Worm (Caenorhabditis elegans) whole organism, late embryonic: ENCODE measurements around the gene mut-15.

Source experiments
- F13H6.1 ChIP-seq: sonication (generic microtip); optimal IDR thresholded peaks from 2 replicates; lab custom pipeline; 2016; ENCODE audit warnings: missing genetic modification characterization, missing compliant biosample characterization
- K02D7.2 ChIP-seq: sonication (generic microtip); optimal IDR thresholded peaks from 2 replicates; lab custom pipeline; 2017; ENCODE audit warnings: mild to moderate bottlenecking, missing genetic modification characterization, missing compliant biosample characterization
- ama-1 ChIP-seq: fragments of 150-350 bp; optimal IDR thresholded peaks from 2 replicates; lab custom pipeline; 2014
- ceh-14 ChIP-seq: sonication (generic microtip); optimal IDR thresholded peaks from 2 replicates; lab custom pipeline; 2016; ENCODE audit warnings: missing genotype, missing genetic modification characterization, missing compliant biosample characterization
- ceh-18 ChIP-seq: sonication (generic microtip); optimal IDR thresholded peaks from 2 replicates; lab custom pipeline; 2016; ENCODE audit warnings: missing genetic modification characterization, missing compliant biosample characterization
- ceh-19 ChIP-seq: fragments of 200-800 bp; sonication (Bioruptor generic); optimal IDR thresholded peaks from 2 replicates; lab custom pipeline; 2018; ENCODE audit warnings: mild to moderate bottlenecking, missing genetic modification characterization, missing compliant biosample characterization
- ceh-2 ChIP-seq: sonication (generic microtip); optimal IDR thresholded peaks from 2 replicates; lab custom pipeline; 2016; ENCODE audit warnings: missing genotype, missing genetic modification characterization, missing compliant biosample characterization
- ceh-31 ChIP-seq: sonication (generic microtip); optimal IDR thresholded peaks from 2 replicates; lab custom pipeline; 2016; ENCODE audit warnings: missing genetic modification characterization, missing compliant biosample characterization
- ceh-45 ChIP-seq: fragments of 200-800 bp; sonication (Bioruptor generic); IDR thresholded peaks from 2 replicates; pipeline ENCODE4 v1.3.6; 2022; ENCODE audit warnings: missing genetic modification reagents, missing genetic modification characterization, missing compliant biosample characterization
- ceh-48 ChIP-seq: sonication (generic microtip); optimal IDR thresholded peaks from 2 replicates; lab custom pipeline; 2016; ENCODE audit warnings: missing genetic modification characterization, inconsistent platforms, missing compliant biosample characterization
- ceh-9 ChIP-seq: sonication (generic microtip); optimal IDR thresholded peaks from 2 replicates; lab custom pipeline; 2016; ENCODE audit warnings: mild to moderate bottlenecking, missing genetic modification characterization, inconsistent platforms, missing compliant biosample characterization
- che-1 ChIP-seq: sonication (generic microtip); optimal IDR thresholded peaks from 2 replicates; lab custom pipeline; 2016; ENCODE audit warnings: mild to moderate bottlenecking, missing genetic modification characterization, missing compliant biosample characterization
- elt-2 ChIP-seq: sonication (generic microtip); optimal IDR thresholded peaks from 2 replicates; lab custom pipeline; 2016; ENCODE audit warnings: missing genetic modification reagents, missing genetic modification characterization, missing compliant biosample characterization
- fkh-10 ChIP-seq: fragments of 150-350 bp; optimal IDR thresholded peaks from 2 replicates; lab custom pipeline; 2014; ENCODE audit warnings: missing biosample characterization, missing genetic modification reagents, missing genetic modification characterization
- fkh-6 ChIP-seq: sonication (generic microtip); optimal IDR thresholded peaks from 2 replicates; lab custom pipeline; 2016; ENCODE audit warnings: missing genetic modification characterization, missing compliant biosample characterization
- gmeb-2 ChIP-seq: sonication (generic microtip); optimal IDR thresholded peaks from 2 replicates; lab custom pipeline; 2016; ENCODE audit warnings: missing genetic modification characterization, inconsistent platforms, missing compliant biosample characterization
- hlh-15 ChIP-seq: sonication (generic microtip); optimal IDR thresholded peaks from 2 replicates; lab custom pipeline; 2016; ENCODE audit warnings: missing genetic modification characterization, missing compliant biosample characterization
- hlh-30 ChIP-seq: sonication (generic microtip); optimal IDR thresholded peaks from 2 replicates; lab custom pipeline; 2017; ENCODE audit warnings: antibody characterized with exemption, missing genetic modification characterization, missing compliant biosample characterization; ENCODE audit not compliant: insufficient read depth
- hlh-8 ChIP-seq: sonication (generic microtip); optimal IDR thresholded peaks from 2 replicates; lab custom pipeline; 2016; ENCODE audit warnings: missing genotype, missing genetic modification characterization, missing compliant biosample characterization
- lim-6 ChIP-seq: sonication (generic microtip); optimal IDR thresholded peaks from 2 replicates; lab custom pipeline; 2016; ENCODE audit warnings: missing genetic modification characterization, missing compliant biosample characterization
- lin-11 ChIP-seq: fragments of 200-800 bp; sonication (Bioruptor generic); optimal IDR thresholded peaks from 2 replicates; lab custom pipeline; 2018; ENCODE audit warnings: mild to moderate bottlenecking, missing genetic modification characterization, missing compliant biosample characterization
- madf-2 ChIP-seq: sonication (generic microtip); optimal IDR thresholded peaks from 2 replicates; lab custom pipeline; 2017; ENCODE audit warnings: missing genetic modification characterization, missing compliant biosample characterization
- nhr-232 ChIP-seq: sonication (generic microtip); optimal IDR thresholded peaks from 2 replicates; lab custom pipeline; 2016; ENCODE audit warnings: missing genetic modification characterization, missing compliant biosample characterization
- odd-2 ChIP-seq: sonication (generic microtip); optimal IDR thresholded peaks from 2 replicates; lab custom pipeline; 2017; ENCODE audit warnings: antibody characterized with exemption, mild to moderate bottlenecking, missing genetic modification characterization, missing compliant biosample characterization
- pag-3 ChIP-seq: sonication (generic microtip); optimal IDR thresholded peaks from 2 replicates; lab custom pipeline; 2016; ENCODE audit warnings: missing compliant biosample characterization, missing genetic modification characterization, borderline replicate concordance
- pat-9 ChIP-seq: fragments of 200-800 bp; sonication (Bioruptor generic); optimal IDR thresholded peaks from 2 replicates; lab custom pipeline; 2018; ENCODE audit warnings: mild to moderate bottlenecking, missing genetic modification characterization, moderate library complexity, missing compliant biosample characterization
- pax-1 ChIP-seq: fragments of 150-350 bp; optimal IDR thresholded peaks from 2 replicates; lab custom pipeline; 2014; ENCODE audit warnings: missing biosample characterization, missing genetic modification characterization
- pha-2 ChIP-seq: sonication (generic microtip); optimal IDR thresholded peaks from 2 replicates; lab custom pipeline; 2017; ENCODE audit warnings: mild to moderate bottlenecking, missing genetic modification characterization, missing compliant biosample characterization
- pros-1 ChIP-seq: fragments of 150-350 bp; optimal IDR thresholded peaks from 2 replicates; lab custom pipeline; 2014; ENCODE audit warnings: missing biosample characterization, missing genetic modification reagents, missing genetic modification characterization
- sdc-2 ChIP-seq: sonication (generic microtip); optimal IDR thresholded peaks from 2 replicates; lab custom pipeline; 2016; ENCODE audit warnings: missing genotype, missing genetic modification characterization, missing compliant biosample characterization
- sox-4 ChIP-seq: sonication (generic microtip); optimal IDR thresholded peaks from 2 replicates; lab custom pipeline; 2017; ENCODE audit warnings: mild to moderate bottlenecking, missing genetic modification characterization, inconsistent platforms, missing compliant biosample characterization
- syd-9 ChIP-seq: sonication (generic microtip); optimal IDR thresholded peaks from 2 replicates; lab custom pipeline; 2016; ENCODE audit warnings: mild to moderate bottlenecking, missing genetic modification characterization, moderate library complexity, missing compliant biosample characterization
- ttx-3 ChIP-seq: sonication (generic microtip); optimal IDR thresholded peaks from 2 replicates; lab custom pipeline; 2016; ENCODE audit warnings: missing genetic modification reagents, missing genetic modification characterization, missing compliant biosample characterization
- unc-3 ChIP-seq, 2 experiments: fragments of 200-800 bp in 1 of 2; sonication (Bioruptor generic) in 1 of 2; sonication (generic microtip) in 1 of 2; conservative IDR thresholded peaks in 1 of 2; optimal IDR thresholded peaks in 1 of 2; 2 replicates each; pipeline versions ENCODE4 v1.3.6 to Lab custom; 2016 to 2022; ENCODE audit warnings: missing compliant biosample characterization in 2 of 2, missing genetic modification characterization in 2 of 2, missing genetic modification reagents in 1 of 2
- zip-5 ChIP-seq: sonication (generic microtip); optimal IDR thresholded peaks from 2 replicates; lab custom pipeline; 2016; ENCODE audit warnings: missing genetic modification characterization, missing compliant biosample characterization

mut-15 gene

DNA sequence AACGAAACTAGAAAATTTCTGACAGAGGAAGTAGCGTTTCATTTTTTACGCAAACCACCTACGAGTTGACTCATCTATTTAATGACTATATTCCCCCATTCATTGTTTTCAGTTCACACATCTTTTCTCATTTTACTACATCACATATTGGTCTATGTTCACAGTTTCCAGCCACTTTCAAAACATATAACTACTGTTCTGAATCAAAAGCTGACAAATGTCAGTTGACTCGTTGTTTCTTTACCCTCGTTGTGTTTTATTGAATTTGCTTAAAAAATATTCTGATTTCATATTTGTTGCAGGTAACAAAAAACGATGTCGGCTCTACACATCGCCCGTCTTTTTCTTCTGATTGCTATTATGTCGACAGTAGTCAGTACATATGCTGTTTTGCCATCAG is 31.2 kb upstream of the mut-15 start, which contains the start of gene nlp-59:
Gene nlp-59 (plus strand): TSS at position 301 of the 400 bp plus-strand sequence.
- TF ChIP-seq syd-9 (tag; lab: Kevin White, UChicago) = no peak
- TF ChIP-seq sox-4 = no peak
- TF ChIP-seq hlh-30 (tag; lab: Kevin White, UChicago) = no peak
- TF ChIP-seq ceh-9 (tag; lab: Kevin White, UChicago) = no peak
- no peak for TF ChIP-seq K02D7.2 (tag; lab: Kevin White, UChicago)
- no peak for TF ChIP-seq sdc-2 (tag; lab: Kevin White, UChicago)
- TF ChIP-seq F13H6.1 = no peak
- TF ChIP-seq pros-1 (tag; lab: Kevin White, UChicago) = no peak
- TF ChIP-seq ceh-48 = no peak
- no peak for TF ChIP-seq fkh-6
- TF ChIP-seq hlh-15 = no peak
- no peak for TF ChIP-seq ceh-14 (tag; lab: Kevin White, UChicago)
- no peak for TF ChIP-seq pha-2 (tag; lab: Kevin White, UChicago)
- no peak for TF ChIP-seq zip-5 (tag; lab: Kevin White, UChicago)

DNA sequence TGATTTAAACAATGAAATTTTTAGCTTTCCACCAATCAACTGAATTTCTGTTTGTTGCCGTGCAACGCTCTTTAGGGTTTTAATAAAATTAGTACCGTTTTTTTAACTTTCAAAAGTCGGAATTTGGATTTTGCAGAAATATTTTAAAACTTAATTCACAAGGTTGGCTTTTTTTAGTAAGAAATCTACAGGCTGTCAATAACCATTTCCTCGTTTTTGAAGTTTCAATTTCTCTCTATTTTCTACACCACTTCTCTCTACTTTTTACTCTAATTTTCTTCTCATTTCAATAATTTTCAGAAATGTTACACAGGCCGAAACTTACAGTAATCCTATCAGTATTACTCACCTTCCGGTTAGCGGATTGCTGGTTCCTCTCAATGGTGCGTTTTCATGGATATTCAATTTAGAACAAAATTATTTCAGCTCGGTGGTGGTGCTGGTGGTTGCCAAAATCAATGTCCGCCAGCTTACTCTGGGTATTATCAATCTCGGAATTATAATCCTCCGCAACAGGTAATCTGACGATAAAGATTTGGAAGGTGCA is 24.1 kb upstream of the mut-15 start, which contains the start of the genes grd-12 and F02D8.1:
Gene grd-12 (plus strand): TSS at position 301 of the 547 bp plus-strand sequence.
Gene F02D8.1 (minus strand): TSS at position 497 of the 547 bp plus-strand sequence.
- no peak for TF ChIP-seq fkh-10 (GFP tag; lab: Kevin White, UChicago)
- TF ChIP-seq ceh-14 (tag; lab: Kevin White, UChicago) = no peak
- no peak for TF ChIP-seq pag-3 (tag; lab: Kevin White, UChicago)
- no peak for TF ChIP-seq fkh-6
- TF ChIP-seq ceh-31 (tag; lab: Kevin White, UChicago) = no peak
- no peak for TF ChIP-seq odd-2 (tag; lab: Kevin White, UChicago)
- no peak for TF ChIP-seq pha-2 (tag; lab: Kevin White, UChicago)
- no peak for TF ChIP-seq nhr-232 (tag; lab: Kevin White, UChicago)
- TF ChIP-seq ceh-18 (tag; lab: Kevin White, UChicago) = no peak
- no peak for TF ChIP-seq ceh-2 (tag; lab: Kevin White, UChicago)
- TF ChIP-seq ceh-19 (GFP tag; lab: Kevin White, UChicago) = no peak
- no peak for TF ChIP-seq madf-2 (tag; lab: Kevin White, UChicago)
- TF ChIP-seq ama-1 = no peak
- TF ChIP-seq K02D7.2 (tag; lab: Kevin White, UChicago) = no peak
- no peak for TF ChIP-seq gmeb-2 (tag; lab: Kevin White, UChicago)
- no peak for TF ChIP-seq ceh-48
- TF ChIP-seq zip-5 (tag; lab: Kevin White, UChicago) = no peak
- no peak for TF ChIP-seq ttx-3 (tag; lab: Kevin White, UChicago)
- TF ChIP-seq unc-3 (GFP tag; conservative IDR thresholded peaks at IDR 0.05; lab: Robert Waterston, UW) = no peak
- no peak for TF ChIP-seq unc-3 (tag; optimal IDR thresholded peaks at IDR 0.05; lab: Kevin White, UChicago)

DNA sequence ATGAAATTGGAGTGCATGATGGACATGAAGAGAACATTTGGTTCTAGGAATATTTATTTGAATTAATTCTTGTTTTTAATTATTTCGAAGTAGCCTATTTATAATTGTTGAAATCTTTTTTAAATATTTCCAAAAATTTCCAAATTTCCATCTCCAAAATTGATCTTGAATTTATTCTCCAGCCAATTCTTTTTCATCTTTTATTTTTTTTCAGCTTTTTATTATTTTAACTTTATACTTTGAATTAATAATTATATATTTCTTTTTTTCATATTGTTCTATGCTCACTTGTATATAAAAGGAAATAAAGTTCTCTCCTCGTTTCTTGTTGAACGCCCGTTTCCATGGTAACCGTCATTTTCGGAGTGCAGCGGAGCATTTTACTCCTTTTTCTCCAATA is 22.4 kb upstream of the mut-15 start, which contains the start of gene xbx-1:
Gene xbx-1 (plus strand): TSS at position 301 of the 400 bp plus-strand sequence.
- no peak for TF ChIP-seq ceh-45 (GFP tag; lab: Robert Waterston, UW)
- no peak for TF ChIP-seq elt-2
- no peak for TF ChIP-seq K02D7.2 (tag; lab: Kevin White, UChicago)
- TF ChIP-seq, all 69 proteins: peak for 0

ce11 chrV:14984593-14984992 is 17.8 kb upstream of the mut-15 start, which contains the start of gene F02D8.4:
F02D8.4 (plus strand) TSS chrV:14984893.
- TF ChIP-seq hlh-15 = no peak
- TF ChIP-seq lim-6 = no peak
- TF ChIP-seq pax-1 = no peak
- no peak for TF ChIP-seq sdc-2 (tag; lab: Kevin White, UChicago)
- no peak for TF ChIP-seq gmeb-2 (tag; lab: Kevin White, UChicago)
- TF ChIP-seq che-1 (tag; lab: Kevin White, UChicago) = no peak
- no peak for TF ChIP-seq lin-11 (tag; lab: Kevin White, UChicago)
- no peak for TF ChIP-seq hlh-8 (tag; lab: Kevin White, UChicago)
- no peak for TF ChIP-seq pat-9 (tag; lab: Kevin White, UChicago)
